Fruit fly (Drosophila melanogaster) whole organism, pupa: ENCODE data around the gene CG15544.

Experiments used
- CG14655 ChIP-seq: fragments of 200-800 bp; sonication (Bioruptor generic); optimal IDR thresholded peaks from 3 replicates; lab custom pipeline; 2017; ENCODE audit warnings: mild to moderate bottlenecking, missing biosample characterization, missing genetic modification reagents, missing genetic modification characterization
- CG15710 ChIP-seq: fragments of 200-800 bp; sonication (Bioruptor generic); optimal IDR thresholded peaks from 2 replicates; lab custom pipeline; 2018; ENCODE audit warnings: missing biosample characterization, mild to moderate bottlenecking, missing genetic modification characterization, moderate library complexity

DNA sequence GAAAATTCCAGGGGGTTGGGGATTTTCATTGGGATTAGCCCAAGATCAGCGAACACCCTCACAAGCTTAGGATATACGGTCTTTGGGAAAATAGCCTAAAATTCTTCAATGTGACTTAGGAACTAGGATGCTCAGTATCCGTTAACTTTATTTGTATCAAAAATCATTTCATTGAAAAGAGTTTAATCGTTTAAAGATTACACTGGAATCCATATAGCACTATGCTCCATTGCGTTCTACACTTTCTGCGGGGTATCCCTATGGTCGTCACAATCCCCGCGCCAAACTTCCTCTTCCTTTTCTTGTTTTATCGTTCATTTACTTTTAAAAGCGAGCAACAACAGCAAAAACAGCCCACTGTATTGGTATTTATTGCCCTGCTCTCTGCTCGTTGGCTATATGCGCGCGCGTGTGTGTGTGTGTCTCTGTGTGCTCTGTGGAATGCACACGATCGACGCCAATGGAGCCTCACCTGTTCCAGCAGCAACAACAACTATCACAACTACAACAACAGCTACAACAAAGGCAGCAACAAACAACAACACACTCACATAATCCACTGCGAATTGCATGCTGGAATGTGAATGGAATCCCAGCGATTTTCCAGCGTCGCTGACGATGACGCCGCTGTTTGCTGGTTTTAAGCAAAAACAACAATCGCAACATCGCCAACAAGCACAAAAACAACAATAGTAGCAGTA lies 23.7 kb upstream of the CG15544 start:
- TF ChIP-seq CG14655: peak; percentile 90
- peak; percentile 86 for TF ChIP-seq CG15710 (tag; lab: Kevin White, UChicago)
